Fruit fly (Drosophila melanogaster) whole organism, embryonic: ENCODE measurements around the gene CG10993.

Experiments
- Abd-B ChIP-seq: fragments of 200-800 bp; sonication (Bioruptor generic); optimal IDR thresholded peaks from 2 replicates; lab custom pipeline; 2018; ENCODE audit warnings: missing biosample characterization, mild to moderate bottlenecking, missing genetic modification characterization, moderate library complexity
- Ada2b ChIP-seq: fragments of 200-800 bp; sonication (Bioruptor generic); IDR thresholded peaks from 2 replicates; pipeline ENCODE4 v1.3.6; 2022; ENCODE audit warnings: missing biosample characterization, missing genetic modification characterization
- Awh ChIP-seq: fragments of 200-800 bp; sonication (Bioruptor generic); IDR thresholded peaks from 2 replicates; pipeline ENCODE4, ENCODE4 v1.3.6; 2022; ENCODE audit warnings: missing biosample characterization, missing genetic modification characterization
- B-H2 ChIP-seq: fragments of 200-800 bp; sonication (Bioruptor generic); optimal IDR thresholded peaks from 2 replicates; lab custom pipeline; 2018; ENCODE audit warnings: missing biosample characterization, mild to moderate bottlenecking, missing genetic modification characterization
- CG11085 ChIP-seq: fragments of 200-800 bp; sonication (Bioruptor generic); IDR thresholded peaks from 2 replicates; pipeline ENCODE4 v1.3.6; 2022; ENCODE audit warnings: missing biosample characterization, missing genetic modification characterization
- CG11456 ChIP-seq: fragments of 200-800 bp; sonication (Bioruptor generic); IDR thresholded peaks from 3 replicates; pipeline ENCODE4 v1.3.6; 2022; ENCODE audit warnings: missing biosample characterization, missing genetic modification characterization
- CG12155 ChIP-seq: fragments of 200-800 bp; sonication (Bioruptor generic); optimal IDR thresholded peaks from 3 replicates; lab custom pipeline; 2016; ENCODE audit warnings: missing biosample characterization, missing genetic modification characterization
- CG12769 ChIP-seq: fragments of 200-800 bp; sonication (Bioruptor generic); optimal IDR thresholded peaks from 2 replicates; lab custom pipeline; 2019; ENCODE audit warnings: missing biosample characterization, mild to moderate bottlenecking, missing genetic modification characterization, moderate library complexity
- CG14050 ChIP-seq: fragments of 200-800 bp; sonication (Bioruptor generic); IDR thresholded peaks from 3 replicates; pipeline ENCODE4 v1.3.6; 2022; ENCODE audit warnings: missing biosample characterization, missing genetic modification characterization
- CG15514 ChIP-seq: fragments of 200-800 bp; sonication (Bioruptor generic); optimal IDR thresholded peaks from 3 replicates; lab custom pipeline; 2017; ENCODE audit warnings: missing biosample characterization, missing genetic modification characterization, mild to moderate bottlenecking, moderate library complexity, missing genetic modification reagents
- CG17912 ChIP-seq: fragments of 200-800 bp; sonication (Bioruptor generic); optimal IDR thresholded peaks from 2 replicates; lab custom pipeline; 2018; ENCODE audit warnings: missing biosample characterization, mild to moderate bottlenecking, missing genetic modification characterization
- CG18262 ChIP-seq: fragments of 200-800 bp; optimal IDR thresholded peaks from 3 replicates; lab custom pipeline; 2019; ENCODE audit warnings: missing biosample characterization, mild to moderate bottlenecking, missing genetic modification characterization, moderate library complexity
- CG2120 ChIP-seq: fragments of 200-800 bp; sonication (Bioruptor generic); optimal IDR thresholded peaks from 3 replicates; lab custom pipeline; 2016; ENCODE audit warnings: missing biosample characterization, missing genetic modification characterization
- CG2889 ChIP-seq: fragments of 200-800 bp; sonication (Bioruptor generic); IDR thresholded peaks from 3 replicates; pipeline ENCODE4 v1.3.6; 2022; ENCODE audit warnings: missing biosample characterization, missing genetic modification characterization
- CG32532 ChIP-seq: fragments of 200-800 bp; sonication (Bioruptor generic); IDR thresholded peaks from 2 replicates; pipeline ENCODE4 v1.3.6; 2022; ENCODE audit warnings: missing biosample characterization, missing genetic modification characterization
- CG6854 ChIP-seq: fragments of 200-800 bp; sonication (Bioruptor generic); optimal IDR thresholded peaks from 3 replicates; lab custom pipeline; 2017; ENCODE audit warnings: missing biosample characterization, mild to moderate bottlenecking, missing genetic modification characterization
- CG7928 ChIP-seq: fragments of 200-800 bp; sonication (Bioruptor generic); optimal IDR thresholded peaks from 2 replicates; lab custom pipeline; 2017; ENCODE audit warnings: missing biosample characterization, mild to moderate bottlenecking, missing genetic modification characterization
- CG9609 ChIP-seq: fragments of 200-800 bp; sonication (Bioruptor generic); optimal IDR thresholded peaks from 3 replicates; lab custom pipeline; 2016; ENCODE audit warnings: missing biosample characterization, missing genetic modification characterization
- CHES-1-like ChIP-seq: fragments of 200-800 bp; sonication (Bioruptor generic); optimal IDR thresholded peaks from 2 replicates; lab custom pipeline; 2016; ENCODE audit warnings: missing biosample characterization, missing genetic modification characterization
- CTCF ChIP-seq: fragments of 200-800 bp; sonication (Bioruptor generic); optimal IDR thresholded peaks from 2 replicates; lab custom pipeline; 2017; ENCODE audit warnings: missing biosample characterization, mild to moderate bottlenecking, missing genetic modification characterization, moderate library complexity
- Dref ChIP-seq: fragments of 200-800 bp; sonication (Bioruptor generic); IDR thresholded peaks from 2 replicates; pipeline ENCODE4 v1.3.6; 2022; ENCODE audit warnings: missing biosample characterization, missing genetic modification characterization
- ERR ChIP-seq: fragments of 200-800 bp; sonication (Bioruptor generic); optimal IDR thresholded peaks from 2 replicates; lab custom pipeline; 2016; ENCODE audit warnings: missing biosample characterization, missing genetic modification characterization
- Ets97D ChIP-seq: fragments of 200-800 bp; sonication (Bioruptor generic); optimal IDR thresholded peaks from 3 replicates; lab custom pipeline; 2016; ENCODE audit warnings: missing biosample characterization, missing genetic modification characterization
- HLHmδ ChIP-seq: fragments of 200-800 bp; sonication (Bioruptor generic); optimal IDR thresholded peaks from 2 replicates; lab custom pipeline; 2018; ENCODE audit warnings: missing biosample characterization, mild to moderate bottlenecking, missing genetic modification characterization, moderate library complexity
- HmgD ChIP-seq: fragments of 200-800 bp; sonication (Bioruptor generic); optimal IDR thresholded peaks from 3 replicates; lab custom pipeline; 2016; ENCODE audit warnings: missing biosample characterization, missing genetic modification characterization
- Hr51 ChIP-seq, 2 experiments: fragments of 200-800 bp; sonication (Bioruptor generic); optimal IDR thresholded peaks; 2 replicates in 1 of 2; 3 replicates in 1 of 2; lab custom pipeline; 2016 to 2018; ENCODE audit warnings: missing biosample characterization in 2 of 2, missing genetic modification characterization in 2 of 2, mild to moderate bottlenecking in 1 of 2, moderate library complexity in 1 of 2
- Lim3 ChIP-seq: fragments of 200-800 bp; sonication (Bioruptor generic); IDR thresholded peaks from 2 replicates; pipeline ENCODE4 v1.3.6; 2022; ENCODE audit warnings: missing biosample characterization, missing genetic modification characterization
- Neu2 ChIP-seq: fragments of 200-800 bp; sonication (Bioruptor generic); optimal IDR thresholded peaks from 3 replicates; lab custom pipeline; 2016; ENCODE audit warnings: missing biosample characterization, missing genetic modification characterization, borderline replicate concordance
- YL-1 ChIP-seq: fragments of 200-800 bp; sonication (Bioruptor generic); optimal IDR thresholded peaks from 3 replicates; lab custom pipeline; 2017; ENCODE audit warnings: missing biosample characterization, mild to moderate bottlenecking, missing genetic modification characterization
- bigmax ChIP-seq: fragments of 200-800 bp; sonication (Bioruptor generic); optimal IDR thresholded peaks from 2 replicates; lab custom pipeline; 2018; ENCODE audit warnings: missing biosample characterization, mild to moderate bottlenecking, missing genetic modification characterization
- croc ChIP-seq: fragments of 200-800 bp; sonication (Bioruptor generic); conservative IDR thresholded peaks from 3 replicates; pipeline ENCODE4 v1.3.6; 2022; ENCODE audit warnings: missing biosample characterization, missing genetic modification characterization
- cwo ChIP-seq: fragments of 200-800 bp; sonication (Bioruptor generic); optimal IDR thresholded peaks from 3 replicates; lab custom pipeline; 2017; ENCODE audit warnings: missing biosample characterization, missing genetic modification characterization, mild to moderate bottlenecking, moderate library complexity, missing genetic modification reagents
- dmrt99B ChIP-seq: fragments of 200-800 bp; sonication (Bioruptor generic); optimal IDR thresholded peaks from 2 replicates; lab custom pipeline; 2018; ENCODE audit warnings: missing biosample characterization, mild to moderate bottlenecking, missing genetic modification characterization, moderate library complexity
- en ChIP-seq: fragments of 200-800 bp; sonication (Bioruptor generic); optimal IDR thresholded peaks from 2 replicates; lab custom pipeline; 2016; ENCODE audit warnings: missing biosample characterization, missing genetic modification characterization
- ind ChIP-seq: fragments of 200-800 bp; sonication (Bioruptor generic); optimal IDR thresholded peaks from 3 replicates; lab custom pipeline; 2016; ENCODE audit warnings: missing biosample characterization, missing genetic modification characterization
- insv ChIP-seq, 2 experiments: fragments of 200-800 bp; sonication (Bioruptor generic); optimal IDR thresholded peaks; 3 replicates each; lab custom pipeline; 2016 to 2018; ENCODE audit warnings: missing biosample characterization in 2 of 2, missing genetic modification characterization in 2 of 2
- jing ChIP-seq: fragments of 200-800 bp; sonication (Bioruptor generic); optimal IDR thresholded peaks from 2 replicates; lab custom pipeline; 2018; ENCODE audit warnings: missing biosample characterization, mild to moderate bottlenecking, missing genetic modification characterization
- kni ChIP-seq: fragments of 200-800 bp; sonication (Bioruptor generic); optimal IDR thresholded peaks from 3 replicates; lab custom pipeline; 2017; ENCODE audit warnings: mild to moderate bottlenecking, missing biosample characterization, missing genetic modification reagents, missing genetic modification characterization
- lilli ChIP-seq: fragments of 200-800 bp; sonication (Bioruptor generic); optimal IDR thresholded peaks from 3 replicates; lab custom pipeline; 2016; ENCODE audit warnings: missing biosample characterization, missing genetic modification characterization
- nerfin-2 ChIP-seq: fragments of 200-800 bp; sonication (Bioruptor generic); IDR thresholded peaks from 2 replicates; pipeline ENCODE4 v1.3.6; 2022; ENCODE audit warnings: missing biosample characterization, missing genetic modification characterization; ENCODE audit not compliant: partially characterized antibody
- nom ChIP-seq: fragments of 200-800 bp; sonication (Bioruptor generic); optimal IDR thresholded peaks from 2 replicates; lab custom pipeline; 2017; ENCODE audit warnings: missing biosample characterization, missing genetic modification characterization, mild to moderate bottlenecking, moderate library complexity, missing genetic modification reagents
- oc ChIP-seq: fragments of 200-800 bp; sonication (Bioruptor generic); optimal IDR thresholded peaks from 2 replicates; lab custom pipeline; 2018; ENCODE audit warnings: missing biosample characterization, mild to moderate bottlenecking, missing genetic modification characterization, moderate library complexity
- org-1 ChIP-seq: fragments of 200-800 bp; sonication (Bioruptor generic); optimal IDR thresholded peaks from 2 replicates; lab custom pipeline; 2017; ENCODE audit warnings: missing biosample characterization, missing genetic modification characterization
- pfk ChIP-seq: fragments of 200-800 bp; sonication (Bioruptor generic); optimal IDR thresholded peaks from 2 replicates; lab custom pipeline; 2018; ENCODE audit warnings: missing biosample characterization, mild to moderate bottlenecking, missing genetic modification characterization, moderate library complexity
- pita ChIP-seq: fragments of 200-800 bp; sonication (Bioruptor generic); optimal IDR thresholded peaks from 2 replicates; lab custom pipeline; 2017; ENCODE audit warnings: missing biosample characterization, mild to moderate bottlenecking, missing genetic modification characterization
- sd ChIP-seq: fragments of 200-800 bp; sonication (Bioruptor generic); optimal IDR thresholded peaks from 3 replicates; lab custom pipeline; 2018; ENCODE audit warnings: missing biosample characterization, mild to moderate bottlenecking, missing genetic modification characterization, moderate library complexity
- slp2 ChIP-seq: fragments of 200-800 bp; sonication (Bioruptor generic); optimal IDR thresholded peaks from 2 replicates; lab custom pipeline; 2016; ENCODE audit warnings: missing biosample characterization, missing genetic modification characterization
- vnd ChIP-seq: fragments of 200-800 bp; sonication (Bioruptor generic); IDR thresholded peaks from 3 replicates; pipeline ENCODE4 v1.3.6; 2022; ENCODE audit warnings: missing biosample characterization, missing genetic modification characterization; ENCODE audit not compliant: partially characterized antibody
- zen ChIP-seq: fragments of 200-800 bp; sonication (Bioruptor generic); optimal IDR thresholded peaks from 3 replicates; lab custom pipeline; 2018; ENCODE audit warnings: missing biosample characterization, mild to moderate bottlenecking, missing genetic modification characterization, moderate library complexity

The CG10993 gene

DNA sequence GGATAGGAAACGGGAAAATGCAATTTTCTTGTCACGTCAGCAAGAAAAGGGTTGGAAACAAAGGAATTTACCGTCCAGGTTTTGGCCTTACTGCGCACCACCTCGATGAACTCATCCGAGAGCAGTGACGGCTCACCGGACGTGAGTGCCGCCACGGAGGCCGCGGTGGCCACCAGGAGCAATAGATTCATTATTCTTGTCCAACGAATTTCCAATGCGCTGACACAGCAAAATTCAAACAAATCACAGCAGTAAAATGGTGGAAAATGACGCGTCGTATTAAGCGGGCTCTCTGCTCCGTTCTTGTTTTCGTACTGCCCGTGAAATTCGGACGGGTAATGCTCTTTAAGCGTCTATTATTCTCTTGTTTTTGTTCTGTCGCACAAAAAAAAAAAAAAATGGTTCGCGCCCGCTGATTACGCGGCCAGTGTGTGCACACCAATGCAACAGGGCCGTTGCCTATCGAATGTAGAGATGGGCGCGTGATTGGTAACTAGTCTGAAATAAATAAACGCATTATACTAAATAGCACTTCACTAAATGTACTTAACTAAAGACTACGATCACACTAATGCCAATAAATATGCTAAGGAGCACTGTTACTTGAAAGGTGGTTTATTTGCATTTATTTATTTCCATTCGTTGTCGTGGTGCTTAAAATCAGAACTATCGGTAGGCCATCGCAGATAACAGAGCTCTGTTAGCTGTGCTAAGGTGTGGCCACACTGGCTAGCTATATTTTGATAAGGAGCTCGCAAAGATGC is 9.0 kb downstream of the CG10993 start, which contains the start of the genes CtsB and amrt (continued):
- TF ChIP-seq pfk (GFP tag; lab: Kevin White, UChicago) (no peak), dmrt99B (tag; lab: Kevin White, UChicago) (no peak), CG17912 (no peak), CG6854 (GFP tag; lab: Kevin White, UChicago) (no peak), bigmax (GFP tag; lab: Kevin White, UChicago) (no peak), CG2120 (GFP tag; lab: Kevin White, UChicago) (peak; percentile 68), Lim3 (GFP tag; lab: Robert Waterston, UW) (no peak), org-1 (GFP tag; lab: Kevin White, UChicago) (no peak), Abd-B (GFP tag; lab: Kevin White, UChicago) (no peak), zen (tag; lab: Kevin White, UChicago) (peak; percentile 40), Hr51 (GFP tag; optimal IDR thresholded peaks at IDR 0.05; lab: Kevin White, UChicago) (peak in 1 of 2 experiments; percentile 26), CG12769 (tag; lab: Kevin White, UChicago) (peak; percentile 59), CTCF (GFP tag; lab: Kevin White, UChicago) (no peak), CG14050 (GFP tag; lab: Robert Waterston, UW) (no peak), nerfin-2 (peak; percentile 58; the same call in 1 of the 2 replicates), croc (GFP tag; lab: Robert Waterston, UW) (no peak), HLHmδ (GFP tag; lab: Kevin White, UChicago) (no peak), insv (GFP tag; optimal IDR thresholded peaks at IDR 0.05; lab: Kevin White, UChicago) (peak in 1 of 2 experiments; percentile 34), sd (tag; lab: Kevin White, UChicago) (no peak), slp2 (GFP tag; lab: Kevin White, UChicago) (peak; percentile 16), ind (peak; percentile 57), B-H2 (GFP tag; lab: Kevin White, UChicago) (peak; percentile 20), CG11456 (no peak), Awh (GFP tag; lab: Robert Waterston, UW) (no peak), CG11085 (no peak), nom (GFP tag; lab: Kevin White, UChicago) (peak; percentile 86), CG18262 (peak; percentile 29), CHES-1-like (peak; percentile 66), CG32532 (GFP tag; lab: Robert Waterston, UW) (peak; percentile 42; the same call in 1 of the 2 replicates), CG7928 (GFP tag; lab: Kevin White, UChicago) (no peak), Ada2b (GFP tag; lab: Robert Waterston, UW) (no peak), Dref (peak; percentile 55), Neu2 (GFP tag; lab: Kevin White, UChicago) (no peak), HmgD (peak; percentile 68), lilli (GFP tag; lab: Kevin White, UChicago) (peak; percentile 62), oc (tag; lab: Kevin White, UChicago) (no peak), CG2889 (no peak), Ets97D (GFP tag; lab: Kevin White, UChicago) (peak; percentile 56), CG15514 (GFP tag; lab: Kevin White, UChicago) (peak; percentile 79), ERR (GFP tag; lab: Kevin White, UChicago) (peak; percentile 50), vnd (GFP tag; lab: Robert Waterston, UW) (peak; percentile 85), pita (GFP tag; lab: Kevin White, UChicago) (no peak), jing (GFP tag; lab: Kevin White, UChicago) (no peak), YL-1 (GFP tag; lab: Kevin White, UChicago) (peak; percentile 51), CG9609 (GFP tag; lab: Kevin White, UChicago) (peak; percentile 18), kni (peak; percentile 58), en (GFP tag; lab: Kevin White, UChicago) (no peak), cwo (GFP tag; lab: Kevin White, UChicago) (no peak), CG12155 (GFP tag; lab: Kevin White, UChicago) (peak; percentile 32)
